Fruit fly (Drosophila melanogaster): Measurements from ENCODE around the gene CG43739.

CG43739 gene

DNA sequence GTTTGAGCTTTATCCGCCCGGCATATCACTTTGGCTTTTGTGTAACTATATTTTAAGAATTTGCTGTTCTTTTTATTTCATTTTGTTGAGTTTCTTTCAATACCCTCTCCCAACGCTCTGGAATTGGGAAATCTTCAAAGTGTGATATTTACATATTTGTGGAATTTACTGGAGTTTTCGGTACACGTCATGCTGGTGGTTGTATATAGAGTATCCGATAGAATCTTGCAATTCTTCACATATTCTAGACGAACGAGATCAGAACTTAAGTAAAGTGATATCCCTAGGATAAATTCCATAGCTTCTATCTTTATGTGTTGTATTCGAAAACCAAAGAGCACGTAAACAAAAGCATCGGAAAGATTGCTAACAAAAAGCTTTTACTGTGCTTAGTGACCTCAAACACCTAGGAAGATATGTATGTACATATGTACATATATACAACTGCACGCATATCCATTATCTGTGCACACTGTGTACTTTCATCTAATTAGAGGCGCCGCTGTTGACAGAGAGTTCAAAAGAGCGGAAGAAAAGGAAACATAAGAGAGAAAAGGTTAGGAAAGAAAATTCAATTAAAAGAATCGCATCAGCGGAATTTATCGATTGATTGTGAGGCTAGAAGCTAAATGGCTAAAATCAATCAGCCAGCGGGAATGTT, 21.9 kb downstream of the CG43739 start (continued):
- TF ChIP-seq Rx (GFP tag; IDR thresholded peaks at IDR 0.05): no peak
- TF ChIP-seq Dp (GFP tag; optimal IDR thresholded peaks at IDR 0.05): no peak
- no peak for TF ChIP-seq Bgb (GFP tag; IDR thresholded peaks at IDR 0.05; ENCODE audit: partially characterized antibody)
- TF ChIP-seq cwo (GFP tag; optimal IDR thresholded peaks at IDR 0.05): no peak
- no peak for TF ChIP-seq yki (optimal IDR thresholded peaks at IDR 0.05)
- TF ChIP-seq CG7839 (tag; optimal IDR thresholded peaks at IDR 0.05): no peak
- no peak for TF ChIP-seq NC2β (GFP tag; optimal IDR thresholded peaks at IDR 0.05)
- peak; percentile 74 for TF ChIP-seq stc (GFP tag; IDR thresholded peaks at IDR 0.05)
- no peak for TF ChIP-seq CG32772 (GFP tag; IDR thresholded peaks at IDR 0.05)
- no peak for TF ChIP-seq Hand (GFP tag; optimal IDR thresholded peaks at IDR 0.05)
- no peak for TF ChIP-seq CG3065 (GFP tag; optimal IDR thresholded peaks at IDR 0.05)
- TF ChIP-seq al (GFP tag; IDR thresholded peaks at IDR 0.05): no peak
- no peak for TF ChIP-seq twi (tag; optimal IDR thresholded peaks at IDR 0.05)
- no peak for TF ChIP-seq Gug (GFP tag; IDR thresholded peaks at IDR 0.05)
- no peak for TF ChIP-seq eyg (GFP tag; optimal IDR thresholded peaks at IDR 0.05)
- no peak for TF ChIP-seq Deaf1 (tag; optimal IDR thresholded peaks at IDR 0.05)
- no peak for TF ChIP-seq vfl (GFP tag; optimal IDR thresholded peaks at IDR 0.05)
- no peak for TF ChIP-seq repo (GFP tag; optimal IDR thresholded peaks at IDR 0.05)
- TF ChIP-seq exex (tag; optimal IDR thresholded peaks at IDR 0.05): peak; percentile 51
- peak; percentile 19 for TF ChIP-seq Hmr (GFP tag; optimal IDR thresholded peaks at IDR 0.05)
- TF ChIP-seq CG4730 (GFP tag; IDR thresholded peaks at IDR 0.05): no peak
- TF ChIP-seq Med (GFP tag): no peak
- no peak for TF ChIP-seq fu2 (GFP tag; optimal IDR thresholded peaks at IDR 0.05)
- peak; percentile 13 for TF ChIP-seq CG11398 (GFP tag; optimal IDR thresholded peaks at IDR 0.05)
- TF ChIP-seq crp (GFP tag; optimal IDR thresholded peaks at IDR 0.05): no peak
- no peak for TF ChIP-seq shn (GFP tag; optimal IDR thresholded peaks at IDR 0.05)
- no peak for TF ChIP-seq jumu (GFP tag; optimal IDR thresholded peaks at IDR 0.05)
- no peak for TF ChIP-seq Opbp (GFP tag; IDR thresholded peaks at IDR 0.05; ENCODE audit: partially characterized antibody)
- peak; percentile 40 for TF ChIP-seq CG12236 (GFP tag; optimal IDR thresholded peaks at IDR 0.05)
- TF ChIP-seq CG8290 (GFP tag; optimal IDR thresholded peaks at IDR 0.05): no peak
- TF ChIP-seq CG8290 (tag; optimal IDR thresholded peaks at IDR 0.05): peak; percentile 25 to 32
- peak; percentile 61 for TF ChIP-seq CG4328 (GFP tag; optimal IDR thresholded peaks at IDR 0.05)
- no peak for TF ChIP-seq hth (optimal IDR thresholded peaks at IDR 0.05)
- TF ChIP-seq Side (GFP tag; optimal IDR thresholded peaks at IDR 0.05): no peak
- peak; percentile 87 for TF ChIP-seq CG7987 (GFP tag; optimal IDR thresholded peaks at IDR 0.05)
- no peak for TF ChIP-seq ham (GFP tag; IDR thresholded peaks at IDR 0.05)
- TF ChIP-seq ac (GFP tag; optimal IDR thresholded peaks at IDR 0.05): peak; percentile 32
- no peak for TF ChIP-seq luna (GFP tag; optimal IDR thresholded peaks at IDR 0.05)
- no peak for TF ChIP-seq chinmo (GFP tag; IDR thresholded peaks at IDR 0.05; ENCODE audit: partially characterized antibody)
- no peak for TF ChIP-seq CG3995 (GFP tag; optimal IDR thresholded peaks at IDR 0.05)
- TF ChIP-seq CG2678 (tag; optimal IDR thresholded peaks at IDR 0.05): peak; percentile 72
- peak; percentile 65 for TF ChIP-seq CG2875 (GFP tag; optimal IDR thresholded peaks at IDR 0.05)
- TF ChIP-seq CkIIα-i1 (GFP tag; IDR thresholded peaks at IDR 0.05): no peak
- no peak for TF ChIP-seq CG15479 (GFP tag; optimal IDR thresholded peaks at IDR 0.05)
- TF ChIP-seq H15 (GFP tag; IDR thresholded peaks at IDR 0.05): no peak
- TF ChIP-seq run (tag; optimal IDR thresholded peaks at IDR 0.05): peak; percentile 46
- TF ChIP-seq ken (GFP tag; IDR thresholded peaks at IDR 0.05): 0 out of 3 replicates have a peak, but pooled peaks have one; percentile 5
- TF ChIP-seq CG4360 (GFP tag; IDR thresholded peaks at IDR 0.05): no peak
- no peak for TF ChIP-seq org-1 (GFP tag; optimal IDR thresholded peaks at IDR 0.05)
- TF ChIP-seq phol (tag; optimal IDR thresholded peaks at IDR 0.05): no peak
- TF ChIP-seq CG10274 (GFP tag; optimal IDR thresholded peaks at IDR 0.05): no peak
- no peak for TF ChIP-seq CG7357 (GFP tag; IDR thresholded peaks at IDR 0.05)
